In genomic region chrX:20158943-20159385, dm6 we compare ENCODE assay signal across 6 fruit fly cellular contexts.
A peak's percentile ranks its signal among the peaks of the same experiment; 100 is the strongest.
TF ChIP-seq lines count a peak whose summit lies in the region.

No protein-coding gene starts in this region.

- no peak for TF ChIP-seq CTCF in whole organism, embryonic (GFP tag; optimal IDR thresholded peaks at IDR 0.05; lab: Kevin White, UChicago)

TF ChIP-seq in whole organism, 6 proteins besides CTCF, POLR2A, EP300 and RAD21:
- no peak for TF ChIP-seq EcR (GFP tag; optimal IDR thresholded peaks at IDR 0.05; lab: Kevin White, UChicago)
- TF ChIP-seq psq (optimal IDR thresholded peaks at IDR 0.05; lab: Kevin White, UChicago) = no peak
- no peak for TF ChIP-seq pan (optimal IDR thresholded peaks at IDR 0.05; lab: Kevin White, UChicago)
- TF ChIP-seq Dll (optimal IDR thresholded peaks at IDR 0.05; lab: Kevin White, UChicago) = peak; percentile 67
- no peak for TF ChIP-seq usp (GFP tag; optimal IDR thresholded peaks at IDR 0.05; lab: Kevin White, UChicago)
- peak; percentile 90 for TF ChIP-seq CG8478 (optimal IDR thresholded peaks at IDR 0.05; lab: Kevin White, UChicago)

TF ChIP-seq in whole organism, adult, 20 proteins besides CTCF, POLR2A, EP300 and RAD21 (continues in another document):
- TF ChIP-seq bab1 (GFP tag; optimal IDR thresholded peaks at IDR 0.05; lab: Kevin White, UChicago) (peak; percentile 16), kay (GFP tag; lab: Kevin White, UChicago; ENCODE audit: borderline replicate concordance) (no peak), CG1620 (GFP tag; optimal IDR thresholded peaks at IDR 0.05; lab: Kevin White, UChicago) (no peak), Crg-1 (GFP tag; optimal IDR thresholded peaks at IDR 0.05; lab: Kevin White, UChicago) (no peak), CG5204 (GFP tag; optimal IDR thresholded peaks at IDR 0.05; lab: Kevin White, UChicago) (no peak), CG11617 (GFP tag; optimal IDR thresholded peaks at IDR 0.05; lab: Kevin White, UChicago) (peak; percentile 4), cnc (optimal IDR thresholded peaks at IDR 0.05; lab: Kevin White, UChicago) (no peak), Hr96 (GFP tag; optimal IDR thresholded peaks at IDR 0.05; lab: Kevin White, UChicago) (no peak), CG12768 (GFP tag; optimal IDR thresholded peaks at IDR 0.05; lab: Kevin White, UChicago) (no peak), cic (GFP tag; optimal IDR thresholded peaks at IDR 0.05; lab: Kevin White, UChicago) (no peak), Mnt (GFP tag; optimal IDR thresholded peaks at IDR 0.05; lab: Kevin White, UChicago) (no peak), pad (GFP tag; optimal IDR thresholded peaks at IDR 0.05; lab: Kevin White, UChicago) (peak; percentile 24), tj (GFP tag; optimal IDR thresholded peaks at IDR 0.05; lab: Kevin White, UChicago) (peak; percentile 34), CG7045 (GFP tag; optimal IDR thresholded peaks at IDR 0.05; lab: Kevin White, UChicago) (no peak), toe (GFP tag; optimal IDR thresholded peaks at IDR 0.05; lab: Kevin White, UChicago) (no peak), ovo (GFP tag; optimal IDR thresholded peaks at IDR 0.05; lab: Kevin White, UChicago) (peak; percentile 70), CG33017 (tag; optimal IDR thresholded peaks at IDR 0.05; lab: Kevin White, UChicago) (no peak), CG7101 (tag; optimal IDR thresholded peaks at IDR 0.05; lab: Kevin White, UChicago) (no peak)

TF ChIP-seq in whole organism, embryonic, 481 proteins besides CTCF, POLR2A, EP300 and RAD21 (continues in another document):
- TF ChIP-seq Adf1 (GFP tag; IDR thresholded peaks at IDR 0.05; lab: Robert Waterston, UW) = peak; percentile 8; the same call in 1 of the 2 replicates
- no peak for TF ChIP-seq jing (GFP tag; optimal IDR thresholded peaks at IDR 0.05; lab: Kevin White, UChicago)
- TF ChIP-seq Med (GFP tag; lab: Kevin White, UChicago) = peak; percentile 31
- 0 out of 4 replicates have a peak, but pooled peaks have one; percentile 51 for TF ChIP-seq chinmo (GFP tag; IDR thresholded peaks at IDR 0.05; lab: Robert Waterston, UW; ENCODE audit: partially characterized antibody)
- peak; percentile 71 for TF ChIP-seq CG10321 (GFP tag; IDR thresholded peaks at IDR 0.05; lab: Robert Waterston, UW)
- TF ChIP-seq Drgx (GFP tag; IDR thresholded peaks at IDR 0.05; lab: Robert Waterston, UW) = peak; percentile 53; the same call in 1 of the 2 replicates
- TF ChIP-seq Aef1 (GFP tag; IDR thresholded peaks at IDR 0.05; lab: Robert Waterston, UW) = peak; percentile 71
- TF ChIP-seq CG4404 (GFP tag; IDR thresholded peaks at IDR 0.05; lab: Robert Waterston, UW) = no peak
- TF ChIP-seq oc (tag; optimal IDR thresholded peaks at IDR 0.05; lab: Kevin White, UChicago) = peak; percentile 45
- TF ChIP-seq Trl (optimal IDR thresholded peaks at IDR 0.05; lab: Kevin White, UChicago) = peak; percentile 73 to 86
- TF ChIP-seq Trl (GFP tag; optimal IDR thresholded peaks at IDR 0.05; lab: Kevin White, UChicago) = no peak
- TF ChIP-seq CG34422 (GFP tag; IDR thresholded peaks at IDR 0.05; lab: Robert Waterston, UW) = peak; percentile 72; the same call in 2 of the 3 replicates
- no peak for TF ChIP-seq bab2 (GFP tag; optimal IDR thresholded peaks at IDR 0.05; lab: Kevin White, UChicago)
- TF ChIP-seq CG8478 (optimal IDR thresholded peaks at IDR 0.05; lab: Kevin White, UChicago) = peak; percentile 79
- TF ChIP-seq Stat92E (GFP tag; optimal IDR thresholded peaks at IDR 0.05; lab: Kevin White, UChicago) = peak in 1 of 3 experiments; percentile 73
- peak; percentile 25 for TF ChIP-seq mirr (GFP tag; optimal IDR thresholded peaks at IDR 0.05; lab: Kevin White, UChicago)
- peak; percentile 67 for TF ChIP-seq GATAe (GFP tag; conservative IDR thresholded peaks at IDR 0.05; lab: Robert Waterston, UW)

TF ChIP-seq in whole organism, prepupa, 60 proteins besides CTCF, POLR2A, EP300 and RAD21 (continues in another document):
- TF ChIP-seq Blimp-1 (GFP tag; optimal IDR thresholded peaks at IDR 0.05; lab: Kevin White, UChicago) (peak; percentile 16), CG6808 (GFP tag; optimal IDR thresholded peaks at IDR 0.05; lab: Kevin White, UChicago) (peak; percentile 18), CG8319 (GFP tag; optimal IDR thresholded peaks at IDR 0.05; lab: Kevin White, UChicago) (no peak), Sox102F (GFP tag; optimal IDR thresholded peaks at IDR 0.05; lab: Kevin White, UChicago) (no peak), CG6163 (GFP tag; IDR thresholded peaks at IDR 0.05; lab: Robert Waterston, UW) (peak; percentile 75; the same call in 2 of the 3 replicates), Met (GFP tag; optimal IDR thresholded peaks at IDR 0.05; lab: Kevin White, UChicago) (no peak), cyc (GFP tag; optimal IDR thresholded peaks at IDR 0.05; lab: Kevin White, UChicago) (no peak), topi (GFP tag; optimal IDR thresholded peaks at IDR 0.05; lab: Kevin White, UChicago) (peak; percentile 46), CG7368 (GFP tag; optimal IDR thresholded peaks at IDR 0.05; lab: Kevin White, UChicago) (no peak), CG34406 (GFP tag; optimal IDR thresholded peaks at IDR 0.05; lab: Kevin White, UChicago) (peak; percentile 19), CG16779 (tag; optimal IDR thresholded peaks at IDR 0.05; lab: Kevin White, UChicago) (peak; percentile 47), Gug (GFP tag; IDR thresholded peaks at IDR 0.05; lab: Robert Waterston, UW) (peak; percentile 39), net (GFP tag; optimal IDR thresholded peaks at IDR 0.05; lab: Kevin White, UChicago) (peak; percentile 26), svp (GFP tag; lab: Kevin White, UChicago) (no peak), fd85E (GFP tag; optimal IDR thresholded peaks at IDR 0.05; lab: Kevin White, UChicago) (no peak), CG15336 (GFP tag; IDR thresholded peaks at IDR 0.05; lab: Robert Waterston, UW) (peak; percentile 43; the same call in 1 of the 2 replicates), fkh (GFP tag; optimal IDR thresholded peaks at IDR 0.05; lab: Kevin White, UChicago) (peak; percentile 28), CG6854 (GFP tag; optimal IDR thresholded peaks at IDR 0.05; lab: Kevin White, UChicago) (no peak), vri (GFP tag; optimal IDR thresholded peaks at IDR 0.05; lab: Kevin White, UChicago) (peak; percentile 63)

TF ChIP-seq in whole organism, pupa, 21 proteins besides CTCF, POLR2A, EP300 and RAD21 (continues in another document):
- TF ChIP-seq fd96Ca (GFP tag; IDR thresholded peaks at IDR 0.05; lab: Robert Waterston, UW) (peak; percentile 50; the same call in 1 of the 3 replicates), Pif1A (GFP tag; optimal IDR thresholded peaks at IDR 0.05; lab: Kevin White, UChicago) (peak; percentile 39), gl (tag; optimal IDR thresholded peaks at IDR 0.05; lab: Kevin White, UChicago) (peak; percentile 10), Ets98B (GFP tag; IDR thresholded peaks at IDR 0.05; lab: Robert Waterston, UW) (peak; percentile 50; the same call in 1 of the 2 replicates), CG14655 (GFP tag; optimal IDR thresholded peaks at IDR 0.05; lab: Kevin White, UChicago) (no peak), CG34367 (tag; optimal IDR thresholded peaks at IDR 0.05; lab: Kevin White, UChicago) (peak; percentile 2), CG13204 (GFP tag; optimal IDR thresholded peaks at IDR 0.05; lab: Kevin White, UChicago) (peak; percentile 49), CG10348 (GFP tag; IDR thresholded peaks at IDR 0.05; lab: Robert Waterston, UW) (no peak), EcR (GFP tag; optimal IDR thresholded peaks at IDR 0.05; lab: Kevin White, UChicago) (peak; percentile 9), CG15710 (tag; optimal IDR thresholded peaks at IDR 0.05; lab: Kevin White, UChicago) (peak; percentile 24), rn (GFP tag; IDR thresholded peaks at IDR 0.05; lab: Robert Waterston, UW) (0 out of 2 replicates have a peak, but pooled peaks have one; percentile 3), CG4496 (GFP tag; IDR thresholded peaks at IDR 0.05; lab: Robert Waterston, UW) (peak; percentile 62; the same call in 2 of the 3 replicates), CG9948 (tag; optimal IDR thresholded peaks at IDR 0.05; lab: Kevin White, UChicago) (no peak), Pif1B (GFP tag; optimal IDR thresholded peaks at IDR 0.05; lab: Kevin White, UChicago) (peak; percentile 19), CG12605 (GFP tag; IDR thresholded peaks at IDR 0.05; lab: Robert Waterston, UW) (peak; percentile 64; the same call in 1 of the 2 replicates), CG8159 (tag; optimal IDR thresholded peaks at IDR 0.05; lab: Kevin White, UChicago) (peak; percentile 17), D1 (tag; optimal IDR thresholded peaks at IDR 0.05; lab: Kevin White, UChicago) (no peak), CG17806 (tag; optimal IDR thresholded peaks at IDR 0.05; lab: Kevin White, UChicago) (peak; percentile 8)

TF ChIP-seq in whole organism, wandering third instar larva, 38 proteins besides CTCF, POLR2A, EP300 and RAD21:
- peak; percentile 62 for TF ChIP-seq Hr83 (GFP tag; optimal IDR thresholded peaks at IDR 0.05; lab: Kevin White, UChicago; ENCODE audit: poor library complexity, severe bottlenecking)
- no peak for TF ChIP-seq CG9705 (GFP tag; optimal IDR thresholded peaks at IDR 0.05; lab: Kevin White, UChicago)
- peak; percentile 50 for TF ChIP-seq h (GFP tag; optimal IDR thresholded peaks at IDR 0.05; lab: Kevin White, UChicago)
- peak; percentile 89 for TF ChIP-seq jim (GFP tag; optimal IDR thresholded peaks at IDR 0.05; lab: Kevin White, UChicago)
- TF ChIP-seq Sp1 (GFP tag; optimal IDR thresholded peaks at IDR 0.05; lab: Kevin White, UChicago) = peak; percentile 11
- TF ChIP-seq dl (GFP tag; optimal IDR thresholded peaks at IDR 0.05; lab: Kevin White, UChicago; ENCODE audit: insufficient read depth in 1 of 2, partially characterized antibody in 2 of 2) = peak in 1 of 2 experiments; percentile 86
- TF ChIP-seq psq (GFP tag; optimal IDR thresholded peaks at IDR 0.05; lab: Kevin White, UChicago) = no peak
- TF ChIP-seq Dif (GFP tag; optimal IDR thresholded peaks at IDR 0.05; lab: Kevin White, UChicago; ENCODE audit: partially characterized antibody) = peak; percentile 77
